Worm (Caenorhabditis elegans) whole organism, L2 larva: ENCODE results near the gene yju-2.
A peak's percentile ranks its signal among the peaks of the same experiment; 100 is the strongest.

Experiments used
- dmd-4 ChIP-seq: sonication (generic microtip); optimal IDR thresholded peaks from 2 replicates; lab custom pipeline; 2017; ENCODE audit warnings: missing biosample characterization, missing genetic modification characterization
- nhr-129 ChIP-seq: fragments of 150-350 bp; optimal IDR thresholded peaks from 2 replicates; lab custom pipeline; 2014; ENCODE audit warnings: missing biosample characterization, missing genetic modification characterization
- nhr-237 ChIP-seq: fragments of 150-350 bp; optimal IDR thresholded peaks from 2 replicates; lab custom pipeline; 2014; ENCODE audit warnings: missing biosample characterization, missing genetic modification characterization
- snpc-4 ChIP-seq: fragments of 150-350 bp; optimal IDR thresholded peaks from 2 replicates; lab custom pipeline; 2014; ENCODE audit warnings: missing biosample characterization, missing genetic modification characterization

- no peak for TF ChIP-seq dmd-4 (tag; lab: Kevin White, UChicago)
- TF ChIP-seq snpc-4 (tag; lab: Kevin White, UChicago): peak; percentile 74
- peak; percentile 43 for TF ChIP-seq nhr-129 (tag; lab: Kevin White, UChicago)
- no peak for TF ChIP-seq nhr-237 (tag; lab: Kevin White, UChicago)
These were observed 50.0 kb downstream of the yju-2 start, which contains the start of gene ndus-8 for ce11 chrIII:7234148-7234547.
